Worm (Caenorhabditis elegans): Measurements from ENCODE around the gene ZK742.7.

The ZK742.7 gene

DNA sequence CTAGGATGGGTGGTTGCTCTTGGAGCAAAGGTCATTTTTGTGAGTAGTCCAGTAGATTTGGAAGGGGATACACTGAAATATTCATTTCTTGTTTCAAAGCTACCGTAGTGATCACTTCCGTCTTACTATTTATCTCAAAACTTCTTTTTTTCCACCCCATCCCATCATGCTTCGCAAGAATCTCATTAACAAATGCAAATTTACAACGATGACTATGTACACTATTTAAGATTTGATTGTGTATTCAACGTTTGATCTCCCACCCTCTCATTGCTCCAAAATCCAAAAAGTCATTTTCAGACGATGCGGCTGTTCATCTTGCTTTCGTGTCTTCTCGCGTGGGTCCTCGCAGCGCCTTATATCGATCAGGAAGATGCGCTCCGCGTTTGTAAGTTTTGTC is 5.1 kb upstream of the ZK742.7 start, which contains the start of gene flp-21:
Gene flp-21 (plus strand): TSS at position 301 of the 400 bp plus-strand sequence.
- TF ChIP-seq hlh-4 (tag; optimal IDR thresholded peaks at IDR 0.05): no peak
- no peak for TF ChIP-seq hpl-2 (GFP tag; optimal IDR thresholded peaks at IDR 0.05)
- no peak for TF ChIP-seq nhr-90 (tag; optimal IDR thresholded peaks at IDR 0.05; ENCODE audit: poor library complexity)
- TF ChIP-seq fkh-8 (tag; optimal IDR thresholded peaks at IDR 0.05): no peak
- TF ChIP-seq ets-5 (GFP tag; IDR thresholded peaks at IDR 0.05): no peak
- no peak for TF ChIP-seq irx-1 (tag; optimal IDR thresholded peaks at IDR 0.05)

DNA sequence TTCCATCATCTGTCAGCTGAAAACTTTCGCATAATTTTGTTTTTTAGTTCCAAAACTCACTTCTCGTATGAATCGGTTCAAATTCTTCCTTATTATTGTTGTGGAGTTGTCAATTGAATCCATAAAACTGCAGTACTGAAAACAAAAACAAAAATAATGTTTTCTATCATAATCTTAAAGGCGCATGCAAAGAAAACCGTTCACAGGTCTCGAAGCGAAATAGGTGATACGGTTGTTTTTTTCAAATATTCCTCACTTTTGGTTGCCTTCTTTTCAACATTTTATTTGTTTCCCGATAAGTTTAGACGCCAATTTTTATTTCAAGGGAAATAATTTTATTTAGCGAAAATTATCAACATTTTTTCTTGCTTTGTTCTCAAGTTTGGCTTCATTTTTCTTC is 5.4 kb downstream of the ZK742.7 start:
- TF ChIP-seq ztf-11 (tag; optimal IDR thresholded peaks at IDR 0.05): no peak
- TF ChIP-seq lin-13 (GFP tag; optimal IDR thresholded peaks at IDR 0.05): no peak
- no peak for TF ChIP-seq egl-27 (tag; optimal IDR thresholded peaks at IDR 0.05)
- TF ChIP-seq C04F5.9 (tag; optimal IDR thresholded peaks at IDR 0.05): no peak

DNA sequence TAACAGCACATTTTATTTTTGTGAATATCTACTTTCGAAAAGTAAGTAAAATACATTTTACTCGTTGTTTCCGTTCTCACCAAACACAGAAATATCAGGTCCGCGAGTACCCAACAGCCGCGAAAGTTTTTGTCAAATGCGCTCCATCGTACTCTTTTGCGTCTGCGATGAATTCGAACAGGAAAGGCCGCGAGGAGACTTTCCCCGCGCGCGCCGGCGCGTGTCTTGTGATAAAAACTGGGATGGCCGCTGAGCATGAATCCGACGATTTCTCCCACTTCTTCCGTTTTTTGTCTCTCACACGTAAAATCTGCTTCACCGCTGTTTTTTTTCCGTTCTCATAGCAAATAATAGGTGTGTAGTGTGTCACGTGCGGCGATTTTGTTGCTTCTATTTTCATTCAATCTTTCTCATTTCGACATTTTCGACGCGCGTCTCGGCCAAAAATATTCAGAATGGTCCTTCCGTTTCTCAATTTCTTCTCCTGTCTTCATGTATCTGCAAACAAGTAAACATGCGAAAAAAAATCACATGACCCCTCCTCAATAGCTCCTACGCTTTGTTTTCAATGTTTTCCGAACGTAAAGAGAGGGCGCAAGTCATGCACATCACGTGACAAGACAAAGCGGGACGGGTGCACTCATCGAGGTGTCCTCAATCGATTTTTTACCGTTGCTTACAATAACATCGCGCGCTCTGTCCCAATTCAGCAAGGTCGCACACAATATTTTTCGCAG is 6.1 kb downstream of the ZK742.7 start, which contains the start of gene uvs-1:
Gene uvs-1 (minus strand): TSS at position 145 of the 737 bp plus-strand sequence.
- TF ChIP-seq nhr-84 (tag; optimal IDR thresholded peaks at IDR 0.05): no peak
- TF ChIP-seq elt-3 (tag; optimal IDR thresholded peaks at IDR 0.05): peak in 1 of 6 experiments; percentile 35
- peak; percentile 69 for TF ChIP-seq nhr-19 (GFP tag; conservative IDR thresholded peaks at IDR 0.05)
- TF ChIP-seq nhr-77 (tag; optimal IDR thresholded peaks at IDR 0.05): peak; percentile 24
- no peak for TF ChIP-seq hlh-17 (GFP tag; optimal IDR thresholded peaks at IDR 0.05; ENCODE audit: borderline replicate concordance)
- peak; percentile 66 for TF ChIP-seq fkh-8 (tag; optimal IDR thresholded peaks at IDR 0.05)
- peak; percentile 37 for TF ChIP-seq xbp-1 (tag; optimal IDR thresholded peaks at IDR 0.05)
- no peak for TF ChIP-seq unc-98 (GFP tag; IDR thresholded peaks at IDR 0.05)
- peak; percentile 28 for TF ChIP-seq F16B12.6 (tag; optimal IDR thresholded peaks at IDR 0.05)
- TF ChIP-seq Y116A8C.19 (tag; optimal IDR thresholded peaks at IDR 0.05; ENCODE audit: borderline replicate concordance): no peak
- peak; percentile 38 for TF ChIP-seq elt-2 (tag; optimal IDR thresholded peaks at IDR 0.05)
- no peak for TF ChIP-seq nhr-76 (tag; optimal IDR thresholded peaks at IDR 0.05)
- TF ChIP-seq unc-130 (tag; optimal IDR thresholded peaks at IDR 0.05): peak; percentile 63
- TF ChIP-seq ceh-8 (GFP tag; optimal IDR thresholded peaks at IDR 0.05): no peak
- TF ChIP-seq sup-37 (GFP tag; optimal IDR thresholded peaks at IDR 0.05): peak; percentile 57
- no peak for TF ChIP-seq zag-1 (tag; optimal IDR thresholded peaks at IDR 0.05)
- peak; percentile 65 for TF ChIP-seq nhr-20 (tag; optimal IDR thresholded peaks at IDR 0.05)
- TF ChIP-seq lin-14 (GFP tag; optimal IDR thresholded peaks at IDR 0.05): peak; percentile 78
- peak; percentile 59 for TF ChIP-seq lin-15B (tag; optimal IDR thresholded peaks at IDR 0.05)
- TF ChIP-seq blmp-1 (tag; optimal IDR thresholded peaks at IDR 0.05): peak; percentile 79
- peak; percentile 40 for TF ChIP-seq snu-23 (GFP tag; optimal IDR thresholded peaks at IDR 0.05)
- no peak for TF ChIP-seq fos-1 (tag; optimal IDR thresholded peaks at IDR 0.05)
- no peak for TF ChIP-seq ztf-11 (tag; optimal IDR thresholded peaks at IDR 0.05)
- TF ChIP-seq C16A3.4 (tag; optimal IDR thresholded peaks at IDR 0.05): peak; percentile 47
- TF ChIP-seq ets-5 (GFP tag; IDR thresholded peaks at IDR 0.05): no peak
- TF ChIP-seq lin-13 (GFP tag; optimal IDR thresholded peaks at IDR 0.05): peak; percentile 26
- TF ChIP-seq nhr-85 (tag): peak; percentile 91
- TF ChIP-seq mab-9 (GFP tag; IDR thresholded peaks at IDR 0.05): 0 out of 2 replicates have a peak, but pooled peaks have one; percentile 18
- peak; percentile 41 for TF ChIP-seq tbx-2 (tag; optimal IDR thresholded peaks at IDR 0.05)
- no peak for TF ChIP-seq ces-1 (GFP tag; optimal IDR thresholded peaks at IDR 0.05)
- TF ChIP-seq pax-3 (tag; optimal IDR thresholded peaks at IDR 0.05): no peak
- TF ChIP-seq unc-86 (tag; optimal IDR thresholded peaks at IDR 0.05): peak; percentile 8
- peak; percentile 38 to 48 for TF ChIP-seq efl-1 (optimal IDR thresholded peaks at IDR 0.05)
- TF ChIP-seq efl-1 (GFP tag; optimal IDR thresholded peaks at IDR 0.05 in 1 of 2): peak; percentile 33 to 95
- peak; percentile 20 to 43 for TF ChIP-seq lsy-2 (tag; optimal IDR thresholded peaks at IDR 0.05)
- peak in 2 of 3 experiments; percentile 20 to 78 for TF ChIP-seq ceh-82 (tag; optimal IDR thresholded peaks at IDR 0.05)
- TF ChIP-seq vab-15 (tag; optimal IDR thresholded peaks at IDR 0.05): peak; percentile 64
- no peak for TF ChIP-seq pag-3 (tag; optimal IDR thresholded peaks at IDR 0.05; ENCODE audit: borderline replicate concordance, insufficient read depth)
- no peak for TF ChIP-seq grh-1 (GFP tag; IDR thresholded peaks at IDR 0.05)
- TF ChIP-seq fkh-10 (GFP tag; optimal IDR thresholded peaks at IDR 0.05): peak; percentile 17
- TF ChIP-seq nhr-47 (tag; optimal IDR thresholded peaks at IDR 0.05): peak; percentile 57

All from whole organism, L1 larva.